Worm (Caenorhabditis elegans) whole organism, L3 larva: ENCODE measurements around the gene Y41E3.6.

Experiments used
- ceh-9 ChIP-seq: sonication (generic microtip); optimal IDR thresholded peaks from 2 replicates; lab custom pipeline; 2018; ENCODE audit warnings: missing biosample characterization, missing genetic modification characterization
- egl-27 ChIP-seq: sonication (generic microtip); optimal IDR thresholded peaks from 4 replicates; lab custom pipeline; 2017; ENCODE audit warnings: missing biosample characterization, missing genetic modification reagents, missing genetic modification characterization
- elt-2 ChIP-seq: sonication (generic microtip); optimal IDR thresholded peaks from 2 replicates; lab custom pipeline; 2016; ENCODE audit warnings: missing genetic modification reagents, mild to moderate bottlenecking, missing genetic modification characterization, missing compliant biosample characterization
- jun-1 ChIP-seq: fragments of 150-350 bp; optimal IDR thresholded peaks from 2 replicates; lab custom pipeline; 2014; ENCODE audit warnings: missing biosample characterization, missing genetic modification reagents, missing genetic modification characterization
- lin-15B ChIP-seq: fragments of 150-350 bp; optimal IDR thresholded peaks from 2 replicates; lab custom pipeline; 2014; ENCODE audit warnings: missing biosample characterization, missing genetic modification characterization
- lin-39 ChIP-seq: fragments of 150-350 bp; optimal IDR thresholded peaks from 2 replicates; lab custom pipeline; 2018; ENCODE audit warnings: missing biosample characterization, missing genetic modification reagents, missing genetic modification characterization
- nhr-12 ChIP-seq: fragments of 150-350 bp; optimal IDR thresholded peaks from 2 replicates; lab custom pipeline; 2014; ENCODE audit warnings: missing biosample characterization, missing genetic modification characterization
- nhr-23 ChIP-seq: fragments of 150-350 bp; optimal IDR thresholded peaks from 2 replicates; lab custom pipeline; 2014; ENCODE audit warnings: missing biosample characterization, missing genetic modification reagents, missing genetic modification characterization
- nhr-28 ChIP-seq: fragments of 150-350 bp; optimal IDR thresholded peaks from 2 replicates; lab custom pipeline; 2014; ENCODE audit warnings: missing biosample characterization, missing genetic modification characterization
- pqm-1 ChIP-seq: fragments of 150-350 bp; optimal IDR thresholded peaks from 2 replicates; lab custom pipeline; 2017; ENCODE audit warnings: missing biosample characterization, missing genetic modification characterization, inconsistent platforms
- skn-1 ChIP-seq: fragments of 150-350 bp; optimal IDR thresholded peaks from 2 replicates; lab custom pipeline; 2014; ENCODE audit warnings: missing biosample characterization, missing genetic modification characterization
- unc-39 ChIP-seq: sonication (generic microtip); optimal IDR thresholded peaks from 4 replicates; lab custom pipeline; 2017; ENCODE audit warnings: missing biosample characterization, missing genetic modification characterization
- unc-62 ChIP-seq: fragments of 150-350 bp; sonication (generic microtip); optimal IDR thresholded peaks from 4 replicates; lab custom pipeline; 2014; ENCODE audit warnings: missing biosample characterization, missing genetic modification reagents, missing genetic modification characterization

DNA sequence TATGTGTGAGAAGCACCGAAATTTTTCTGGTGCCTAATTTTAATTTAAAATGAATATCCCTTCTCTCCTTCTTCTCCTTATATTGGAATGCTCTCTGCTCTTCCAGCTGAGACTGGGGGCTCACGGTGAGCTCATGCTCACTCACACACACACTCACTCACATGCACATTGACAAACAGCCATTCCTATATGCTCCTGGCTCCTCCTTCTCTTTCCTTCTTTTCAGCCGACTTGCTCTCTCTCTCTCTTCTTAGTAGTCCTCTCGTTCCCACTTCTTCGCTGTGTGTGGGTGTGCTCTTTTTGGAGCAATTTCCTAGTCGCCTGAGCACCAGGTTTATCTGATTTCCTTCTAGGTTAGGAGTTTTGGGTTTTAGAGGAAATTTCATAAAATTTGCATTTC is 14.4 kb downstream of the Y41E3.6 start:
- no peak for TF ChIP-seq nhr-23
- TF ChIP-seq ceh-9 (tag; lab: Kevin White, UChicago): no peak
- TF ChIP-seq pqm-1 (tag; lab: Kevin White, UChicago): no peak
- no peak for TF ChIP-seq egl-27 (tag; lab: Kevin White, UChicago)
- TF ChIP-seq lin-15B: peak; percentile 38
- TF ChIP-seq nhr-12 (tag; lab: Kevin White, UChicago): no peak
- TF ChIP-seq unc-62 (GFP tag; lab: Kevin White, UChicago): no peak
- peak; percentile 68 for TF ChIP-seq lin-39 (tag; lab: Kevin White, UChicago)
- TF ChIP-seq skn-1 (tag; lab: Kevin White, UChicago): peak; percentile 42
- no peak for TF ChIP-seq nhr-28 (tag; lab: Kevin White, UChicago)
- TF ChIP-seq elt-2: no peak
- TF ChIP-seq jun-1: no peak
- TF ChIP-seq unc-39 (tag; lab: Kevin White, UChicago): no peak
